Fruit fly (Drosophila melanogaster) whole organism, embryonic: ENCODE measurements around the gene CG17191.

ENCODE experiments used
- CG7271 ChIP-seq: fragments of 200-800 bp; sonication (Bioruptor generic); optimal IDR thresholded peaks from 2 replicates; lab custom pipeline; 2018; ENCODE audit warnings: missing biosample characterization, mild to moderate bottlenecking, missing genetic modification characterization, moderate library complexity
- CG9437 ChIP-seq: fragments of 200-800 bp; sonication (Bioruptor generic); optimal IDR thresholded peaks from 2 replicates; lab custom pipeline; 2018; ENCODE audit warnings: missing biosample characterization, mild to moderate bottlenecking, missing genetic modification characterization
- Sin3A ChIP-seq: fragments of >200 bp; optimal IDR thresholded peaks from 2 replicates; lab custom pipeline; 2018
- inv ChIP-seq: fragments of 200-800 bp; sonication (Bioruptor generic); IDR thresholded peaks from 2 replicates; pipeline ENCODE4 v1.3.6; 2022; ENCODE audit warnings: missing biosample characterization, missing genetic modification characterization; ENCODE audit not compliant: partially characterized antibody

DNA sequence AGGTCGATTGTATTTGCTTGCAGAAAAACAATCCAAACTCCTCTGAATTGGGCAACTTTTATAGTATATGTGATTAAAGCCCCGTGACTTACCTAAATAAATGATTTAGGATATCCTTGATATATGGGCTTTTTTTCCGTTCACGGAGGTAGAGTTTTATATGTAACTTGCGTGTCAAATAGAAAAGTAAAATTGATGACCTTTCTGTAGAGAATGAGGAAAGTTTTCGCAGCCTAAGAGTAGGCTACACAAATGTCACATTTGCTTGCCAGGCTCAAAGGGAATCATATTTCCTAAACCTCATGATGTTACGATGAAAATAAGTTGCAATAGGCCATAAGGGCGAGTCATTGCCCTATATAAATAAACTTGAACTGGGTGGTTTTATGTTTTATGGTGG lies 36.6 kb upstream of the CG17191 start:
- TF ChIP-seq CG9437 (GFP tag; lab: Kevin White, UChicago) (no peak), CG7271 (tag; lab: Kevin White, UChicago) (no peak), inv (GFP tag; lab: Robert Waterston, UW) (no peak), Sin3A (lab: Kevin White, UChicago) (no peak)
